Worm (Caenorhabditis elegans) whole organism, L3 larva: ENCODE data around the gene nlf-1.

Source experiments
- ZK546.5 ChIP-seq: sonication (generic microtip); optimal IDR thresholded peaks from 2 replicates; lab custom pipeline; 2017; ENCODE audit warnings: missing biosample characterization, missing genetic modification characterization
- ceh-28 ChIP-seq: fragments of 150-350 bp; optimal IDR thresholded peaks from 2 replicates; lab custom pipeline; 2014; ENCODE audit warnings: missing biosample characterization, missing genetic modification reagents, missing genetic modification characterization
- elt-2 ChIP-seq: sonication (generic microtip); optimal IDR thresholded peaks from 2 replicates; lab custom pipeline; 2016; ENCODE audit warnings: missing genetic modification reagents, mild to moderate bottlenecking, missing genetic modification characterization, missing compliant biosample characterization
- elt-3 ChIP-seq, 3 experiments: fragments of 150-350 bp in 1 of 3; sonication (generic microtip) in 2 of 3; optimal IDR thresholded peaks; 2 replicates in 2 of 3; 4 replicates in 1 of 3; lab custom pipeline; 2014 to 2017; ENCODE audit warnings: missing biosample characterization in 3 of 3, missing genetic modification characterization in 3 of 3
- lin-15B ChIP-seq: fragments of 150-350 bp; optimal IDR thresholded peaks from 2 replicates; lab custom pipeline; 2014; ENCODE audit warnings: missing biosample characterization, missing genetic modification characterization
- lin-39 ChIP-seq: fragments of 150-350 bp; optimal IDR thresholded peaks from 2 replicates; lab custom pipeline; 2018; ENCODE audit warnings: missing biosample characterization, missing genetic modification reagents, missing genetic modification characterization
- nhr-28 ChIP-seq: fragments of 150-350 bp; optimal IDR thresholded peaks from 2 replicates; lab custom pipeline; 2014; ENCODE audit warnings: missing biosample characterization, missing genetic modification characterization
- pha-4 ChIP-seq: fragments of 150-350 bp; optimal IDR thresholded peaks from 2 replicates; lab custom pipeline; 2014; ENCODE audit warnings: missing biosample characterization, missing genetic modification reagents, missing genetic modification characterization
- pqm-1 ChIP-seq: fragments of 150-350 bp; optimal IDR thresholded peaks from 2 replicates; lab custom pipeline; 2017; ENCODE audit warnings: missing biosample characterization, missing genetic modification characterization, inconsistent platforms
- sea-2 ChIP-seq: fragments of 150-350 bp; sonication (generic microtip); optimal IDR thresholded peaks from 4 replicates; lab custom pipeline; 2014; ENCODE audit warnings: missing biosample characterization, missing genetic modification reagents, missing genetic modification characterization
- skn-1 ChIP-seq: fragments of 150-350 bp; optimal IDR thresholded peaks from 2 replicates; lab custom pipeline; 2014; ENCODE audit warnings: missing biosample characterization, missing genetic modification characterization
- snpc-4 ChIP-seq: fragments of 150-350 bp; optimal IDR thresholded peaks from 2 replicates; lab custom pipeline; 2014; ENCODE audit warnings: missing biosample characterization, missing genetic modification characterization
- ztf-11 ChIP-seq: fragments of 150-350 bp; optimal IDR thresholded peaks from 2 replicates; lab custom pipeline; 2014; ENCODE audit warnings: missing biosample characterization, missing genetic modification characterization

DNA sequence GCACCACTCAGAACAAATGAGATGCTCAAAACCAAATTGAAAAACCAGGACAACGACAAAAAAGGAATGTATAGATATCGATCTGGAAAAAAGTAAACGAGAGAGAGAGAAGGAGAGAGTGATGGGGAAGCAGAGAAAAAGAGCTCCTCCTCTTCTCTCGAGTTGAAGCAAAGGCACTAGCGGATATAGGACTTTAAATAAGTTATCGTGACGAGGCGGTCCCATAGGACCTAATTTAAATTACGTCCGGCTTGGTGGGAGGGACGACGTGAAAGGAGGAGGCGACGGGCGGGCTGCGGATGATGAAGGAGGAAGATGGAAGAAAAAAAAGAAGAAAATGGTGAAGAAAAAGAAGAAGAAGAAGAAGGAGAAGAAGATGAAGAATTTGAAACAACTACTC lies 1.2 kb upstream of the nlf-1 start:
- no peak for TF ChIP-seq skn-1
- no peak for TF ChIP-seq sea-2
- TF ChIP-seq pha-4 (tag; lab: Kevin White, UChicago): no peak
- TF ChIP-seq snpc-4 (tag; lab: Kevin White, UChicago): no peak
- no peak for TF ChIP-seq lin-15B (tag; lab: Kevin White, UChicago)
- TF ChIP-seq lin-39: no peak
- no peak for TF ChIP-seq ceh-28
- no peak for TF ChIP-seq elt-3 (tag; optimal IDR thresholded peaks at IDR 0.05; lab: Kevin White, UChicago)
- TF ChIP-seq nhr-28 (tag; lab: Kevin White, UChicago): no peak
- no peak for TF ChIP-seq ZK546.5 (tag; lab: Kevin White, UChicago)
- TF ChIP-seq ztf-11: no peak
- TF ChIP-seq pqm-1 (tag; lab: Kevin White, UChicago): no peak
- TF ChIP-seq elt-2 (tag; lab: Kevin White, UChicago): no peak
